Worm (Caenorhabditis elegans) whole organism, L1 larva: ENCODE results near the gene ZK1240.8.

Source experiments
- C04F5.9 ChIP-seq: sonication (generic microtip); optimal IDR thresholded peaks from 2 replicates; lab custom pipeline; 2016; ENCODE audit warnings: missing genetic modification characterization, missing compliant biosample characterization
- ceh-88 ChIP-seq: fragments of 200-800 bp; sonication (Bioruptor generic); IDR thresholded peaks from 2 replicates; pipeline ENCODE4 v1.3.6; 2022; ENCODE audit warnings: missing genetic modification characterization, missing compliant biosample characterization
- ceh-90 ChIP-seq: sonication (generic microtip); optimal IDR thresholded peaks from 2 replicates; lab custom pipeline; 2016; ENCODE audit warnings: missing genetic modification characterization, missing compliant biosample characterization
- dsc-1 ChIP-seq: sonication (generic microtip); optimal IDR thresholded peaks from 2 replicates; lab custom pipeline; 2016; ENCODE audit warnings: mild to moderate bottlenecking, missing genetic modification characterization, missing compliant biosample characterization
- egl-13 ChIP-seq: sonication (generic microtip); optimal IDR thresholded peaks from 2 replicates; lab custom pipeline; 2016; ENCODE audit warnings: missing genotype, missing genetic modification reagents, missing genetic modification characterization, missing compliant biosample characterization
- ets-5 ChIP-seq: fragments of 200-800 bp; sonication (Bioruptor generic); IDR thresholded peaks from 2 replicates; pipeline ENCODE4 v1.3.6; 2022; ENCODE audit warnings: missing genetic modification characterization, missing compliant biosample characterization
- fkh-4 ChIP-seq: sonication (generic microtip); optimal IDR thresholded peaks from 2 replicates; lab custom pipeline; 2016; ENCODE audit warnings: missing compliant biosample characterization, missing genetic modification characterization, borderline replicate concordance
- jun-1 ChIP-seq: fragments of 150-350 bp; optimal IDR thresholded peaks from 2 replicates; lab custom pipeline; 2014; ENCODE audit warnings: missing biosample characterization, missing genetic modification reagents, missing genetic modification characterization
- lin-13 ChIP-seq: fragments of 150-350 bp; optimal IDR thresholded peaks from 2 replicates; lab custom pipeline; 2014; ENCODE audit warnings: missing biosample characterization, missing genetic modification reagents, missing genetic modification characterization
- lin-15B ChIP-seq: fragments of 150-350 bp; sonication (generic microtip); optimal IDR thresholded peaks from 3 replicates; lab custom pipeline; 2014; ENCODE audit warnings: missing biosample characterization, missing genetic modification characterization
- nhr-12 ChIP-seq: sonication (generic microtip); optimal IDR thresholded peaks from 2 replicates; lab custom pipeline; 2017; ENCODE audit warnings: missing biosample characterization, missing genetic modification characterization
- nhr-47 ChIP-seq: sonication (generic microtip); optimal IDR thresholded peaks from 2 replicates; lab custom pipeline; 2016; ENCODE audit warnings: mild to moderate bottlenecking, missing genetic modification characterization, moderate library complexity, missing compliant biosample characterization
- nhr-71 ChIP-seq: sonication (generic microtip); optimal IDR thresholded peaks from 2 replicates; lab custom pipeline; 2016; ENCODE audit warnings: mild to moderate bottlenecking, missing genetic modification characterization, moderate library complexity, missing compliant biosample characterization
- nhr-90 ChIP-seq: sonication (generic microtip); optimal IDR thresholded peaks from 2 replicates; lab custom pipeline; 2016; ENCODE audit warnings: mild to moderate bottlenecking, missing genetic modification characterization, missing compliant biosample characterization; ENCODE audit not compliant: poor library complexity
- pqm-1 ChIP-seq: sonication (generic microtip); optimal IDR thresholded peaks from 3 replicates; lab custom pipeline; 2017; ENCODE audit warnings: missing biosample characterization, missing genetic modification characterization
- tbx-2 ChIP-seq: sonication (generic microtip); optimal IDR thresholded peaks from 2 replicates; lab custom pipeline; 2016; ENCODE audit warnings: missing genetic modification characterization, missing compliant biosample characterization
- unc-62 ChIP-seq: fragments of 150-350 bp; optimal IDR thresholded peaks from 2 replicates; lab custom pipeline; 2014; ENCODE audit warnings: missing biosample characterization, missing genetic modification reagents, missing genetic modification characterization

The ZK1240.8 gene

DNA sequence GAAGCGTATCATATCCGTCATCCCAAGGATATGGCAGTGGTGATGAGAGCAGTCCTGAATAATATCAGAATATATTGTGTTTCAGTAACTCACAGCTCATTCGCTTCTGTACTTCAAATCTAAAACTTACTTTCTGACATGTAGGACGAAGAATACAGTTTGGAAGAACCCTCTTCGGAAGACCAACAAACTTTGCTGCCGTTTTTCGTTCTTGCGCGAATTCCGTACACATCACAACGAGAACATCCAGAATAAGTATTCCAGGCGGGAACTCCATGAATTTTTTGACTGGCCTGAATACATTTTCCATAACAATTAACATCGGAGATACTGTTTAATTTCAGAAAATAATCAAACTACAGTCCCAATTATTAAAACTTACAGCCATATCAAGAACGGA, 51.4 kb downstream of the ZK1240.8 start, which contains the start of gene K09F6.15:
K09F6.15 (minus strand) TSS at position 101 of the 400 bp plus-strand sequence.
- TF ChIP-seq ets-5: no peak
- TF ChIP-seq C04F5.9 (tag; lab: Kevin White, UChicago): no peak
- no peak for TF ChIP-seq nhr-47
- no peak for TF ChIP-seq fkh-4
- no peak for TF ChIP-seq lin-15B (tag; lab: Kevin White, UChicago)
- TF ChIP-seq lin-13: no peak
- no peak for TF ChIP-seq egl-13
- TF ChIP-seq nhr-90: no peak
- TF ChIP-seq dsc-1 (tag; lab: Kevin White, UChicago): no peak
- no peak for TF ChIP-seq nhr-71
- no peak for TF ChIP-seq tbx-2
- no peak for TF ChIP-seq ceh-88 (GFP tag; lab: Robert Waterston, UW)
- TF ChIP-seq unc-62 (GFP tag; lab: Kevin White, UChicago): no peak
- TF ChIP-seq jun-1 (tag; lab: Kevin White, UChicago): no peak
- TF ChIP-seq nhr-12: no peak
- no peak for TF ChIP-seq pqm-1 (tag; lab: Kevin White, UChicago)
- no peak for TF ChIP-seq ceh-90 (tag; lab: Kevin White, UChicago)
